Fruit fly (Drosophila melanogaster): ENCODE measurements around the gene CG46426.
A peak's percentile ranks its signal among the peaks of the same experiment; 100 is the strongest.

The CG46426 gene

DNA sequence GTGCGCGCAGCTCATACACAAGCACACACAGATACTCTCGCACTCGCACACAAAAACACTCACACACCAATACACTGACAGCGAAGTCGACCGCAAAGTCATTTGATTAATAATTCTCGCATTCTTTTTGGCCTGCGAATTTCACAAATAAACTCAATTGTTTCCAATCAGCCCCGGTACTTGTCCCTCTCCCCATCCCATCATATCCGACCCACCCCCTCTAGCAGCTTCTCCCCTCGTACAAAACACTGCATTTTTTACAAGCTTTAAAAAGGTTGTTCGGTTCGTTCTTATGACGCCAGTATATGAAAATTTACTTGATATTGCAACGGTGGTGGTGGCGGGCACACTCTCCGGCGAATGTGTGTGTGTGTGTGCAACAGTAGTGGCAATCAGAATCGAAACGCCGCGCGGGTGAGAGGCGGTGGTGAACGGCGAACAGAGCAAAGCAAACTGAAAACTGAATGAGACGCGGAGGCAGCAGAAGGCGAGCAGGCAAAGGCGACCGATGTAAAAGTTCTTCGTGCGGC lies 34.9 kb upstream of the CG46426 start (continued):
- peak; percentile 61 for TF ChIP-seq nom (GFP tag; optimal IDR thresholded peaks at IDR 0.05)
- TF ChIP-seq caup (GFP tag; optimal IDR thresholded peaks at IDR 0.05; ENCODE audit: severe bottlenecking), result peak; percentile 57
- TF ChIP-seq Blimp-1 (GFP tag; optimal IDR thresholded peaks at IDR 0.05), result no peak
- TF ChIP-seq pzg (GFP tag; optimal IDR thresholded peaks at IDR 0.05), result peak; percentile 25
- no peak for TF ChIP-seq CG3847 (GFP tag; IDR thresholded peaks at IDR 0.05)
- TF ChIP-seq Lpt (GFP tag; optimal IDR thresholded peaks at IDR 0.05), result no peak
- TF ChIP-seq CG16779 (GFP tag; IDR thresholded peaks at IDR 0.05), result peak; percentile 85
- TF ChIP-seq CG15696 (tag; optimal IDR thresholded peaks at IDR 0.05), result no peak
- peak; percentile 27 for TF ChIP-seq CG15514 (GFP tag; optimal IDR thresholded peaks at IDR 0.05)
- TF ChIP-seq CG11093 (GFP tag; IDR thresholded peaks at IDR 0.05), result no peak
- TF ChIP-seq CG1832 (GFP tag; optimal IDR thresholded peaks at IDR 0.05), result no peak
- TF ChIP-seq gem (tag; optimal IDR thresholded peaks at IDR 0.05), result no peak
- no peak for TF ChIP-seq CG1647 (GFP tag; optimal IDR thresholded peaks at IDR 0.05)
- TF ChIP-seq shn (GFP tag; optimal IDR thresholded peaks at IDR 0.05), result peak; percentile 18
- no peak for TF ChIP-seq CG12659 (GFP tag; optimal IDR thresholded peaks at IDR 0.05)
- TF ChIP-seq Gug (GFP tag; IDR thresholded peaks at IDR 0.05), result peak; percentile 13; the same call in 1 of the 4 replicates
- no peak for TF ChIP-seq CG15011 (GFP tag; optimal IDR thresholded peaks at IDR 0.05)
- peak; percentile 60 for TF ChIP-seq vvl (GFP tag; IDR thresholded peaks at IDR 0.05)
- peak; percentile 46 for TF ChIP-seq CG16863 (GFP tag; optimal IDR thresholded peaks at IDR 0.05)
- TF ChIP-seq Hr3 (GFP tag; optimal IDR thresholded peaks at IDR 0.05), result no peak
- TF ChIP-seq Sin3A (optimal IDR thresholded peaks at IDR 0.05), result no peak
- peak; percentile 93 for TF ChIP-seq pros (GFP tag; optimal IDR thresholded peaks at IDR 0.05)
- TF ChIP-seq ap (GFP tag; IDR thresholded peaks at IDR 0.05), result no peak
- TF ChIP-seq H15 (GFP tag; IDR thresholded peaks at IDR 0.05), result 0 out of 3 replicates have a peak, but pooled peaks have one; percentile 12
- no peak for TF ChIP-seq pho (GFP tag; optimal IDR thresholded peaks at IDR 0.05)
- 0 out of 3 replicates have a peak, but pooled peaks have one; percentile 74 for TF ChIP-seq CG2199 (GFP tag; IDR thresholded peaks at IDR 0.05)
- no peak for TF ChIP-seq CG10654 (GFP tag; optimal IDR thresholded peaks at IDR 0.05)
- TF ChIP-seq fd96Cb (tag; optimal IDR thresholded peaks at IDR 0.05), result no peak
- TF ChIP-seq CG10147 (GFP tag; optimal IDR thresholded peaks at IDR 0.05), result no peak
- TF ChIP-seq CG18599 (GFP tag; optimal IDR thresholded peaks at IDR 0.05), result peak; percentile 62
- TF ChIP-seq ken (GFP tag; IDR thresholded peaks at IDR 0.05), result no peak
- TF ChIP-seq tap (tag; optimal IDR thresholded peaks at IDR 0.05), result peak; percentile 1
- TF ChIP-seq yki (optimal IDR thresholded peaks at IDR 0.05), result no peak
- TF ChIP-seq peb (GFP tag; IDR thresholded peaks at IDR 0.05), result no peak
- 0 out of 2 replicates have a peak, but pooled peaks have one; percentile 8 for TF ChIP-seq CG9932 (GFP tag; IDR thresholded peaks at IDR 0.05)
- no peak for TF ChIP-seq CG30020 (tag; optimal IDR thresholded peaks at IDR 0.05)
- TF ChIP-seq Dad (GFP tag; optimal IDR thresholded peaks at IDR 0.05), result no peak
- TF ChIP-seq Hr51 (GFP tag; optimal IDR thresholded peaks at IDR 0.05), result no peak
- no peak for TF ChIP-seq CG1792 (GFP tag; optimal IDR thresholded peaks at IDR 0.05)
- peak; percentile 26 for TF ChIP-seq CG15479 (GFP tag; optimal IDR thresholded peaks at IDR 0.05)
- peak; percentile 51; the same call in 1 of the 3 replicates for TF ChIP-seq otp (GFP tag; IDR thresholded peaks at IDR 0.05)
- no peak for TF ChIP-seq phol (tag; optimal IDR thresholded peaks at IDR 0.05)
- peak; percentile 100 for TF ChIP-seq crol (GFP tag; IDR thresholded peaks at IDR 0.05)
- TF ChIP-seq gsb (GFP tag; IDR thresholded peaks at IDR 0.05), result no peak
- no peak for TF ChIP-seq slp2 (GFP tag; optimal IDR thresholded peaks at IDR 0.05)
- peak; percentile 57 for TF ChIP-seq onecut (GFP tag; IDR thresholded peaks at IDR 0.05)
- no peak for TF ChIP-seq CG7786 (GFP tag; optimal IDR thresholded peaks at IDR 0.05)
- TF ChIP-seq CG2116 (GFP tag; optimal IDR thresholded peaks at IDR 0.05), result peak; percentile 33
- TF ChIP-seq BtbVII (GFP tag; optimal IDR thresholded peaks at IDR 0.05), result no peak
- no peak for TF ChIP-seq dan (GFP tag; IDR thresholded peaks at IDR 0.05)
- TF ChIP-seq CG4404 (GFP tag; IDR thresholded peaks at IDR 0.05), result no peak
